Fruit fly (Drosophila melanogaster) whole organism, pupa: Measurements from ENCODE around the gene dgt6.
A peak's percentile ranks its signal among the peaks of the same experiment; 100 is the strongest.

Source experiments
- CG10348 ChIP-seq: fragments of 200-800 bp; sonication (Bioruptor generic); IDR thresholded peaks from 2 replicates; pipeline ENCODE4 v1.3.6; 2022; ENCODE audit warnings: missing biosample characterization, missing genetic modification characterization
- CG12605 ChIP-seq: fragments of 200-800 bp; sonication (Bioruptor generic); IDR thresholded peaks from 2 replicates; pipeline ENCODE4 v1.3.6; 2022; ENCODE audit warnings: missing biosample characterization, missing genetic modification characterization
- CG13204 ChIP-seq: fragments of 200-800 bp; sonication (Bioruptor generic); optimal IDR thresholded peaks from 2 replicates; lab custom pipeline; 2018; ENCODE audit warnings: missing biosample characterization, mild to moderate bottlenecking, missing genetic modification characterization, moderate library complexity
- CG14655 ChIP-seq: fragments of 200-800 bp; sonication (Bioruptor generic); optimal IDR thresholded peaks from 3 replicates; lab custom pipeline; 2017; ENCODE audit warnings: mild to moderate bottlenecking, missing biosample characterization, missing genetic modification reagents, missing genetic modification characterization
- CG15710 ChIP-seq: fragments of 200-800 bp; sonication (Bioruptor generic); optimal IDR thresholded peaks from 2 replicates; lab custom pipeline; 2018; ENCODE audit warnings: missing biosample characterization, mild to moderate bottlenecking, missing genetic modification characterization, moderate library complexity
- CG17806 ChIP-seq: fragments of 200-800 bp; sonication (Bioruptor generic); optimal IDR thresholded peaks from 2 replicates; lab custom pipeline; 2018; ENCODE audit warnings: missing biosample characterization, mild to moderate bottlenecking, missing genetic modification characterization, moderate library complexity
- CG32121 ChIP-seq: fragments of 200-800 bp; sonication (Bioruptor generic); IDR thresholded peaks from 2 replicates; pipeline ENCODE4 v1.3.6; 2022; ENCODE audit warnings: missing biosample characterization, missing genetic modification characterization
- CG34367 ChIP-seq: fragments of 200-800 bp; sonication (Bioruptor generic); optimal IDR thresholded peaks from 2 replicates; lab custom pipeline; 2018; ENCODE audit warnings: missing biosample characterization, mild to moderate bottlenecking, missing genetic modification characterization
- CG4496 ChIP-seq: fragments of 200-800 bp; sonication (Bioruptor generic); IDR thresholded peaks from 3 replicates; pipeline ENCODE4 v1.3.6; 2022; ENCODE audit warnings: missing biosample characterization, missing genetic modification characterization
- CG8159 ChIP-seq: fragments of 200-800 bp; sonication (Bioruptor generic); optimal IDR thresholded peaks from 3 replicates; lab custom pipeline; 2018; ENCODE audit warnings: missing biosample characterization, mild to moderate bottlenecking, missing genetic modification characterization, moderate library complexity
- CG8301 ChIP-seq: fragments of 200-800 bp; sonication (Bioruptor generic); optimal IDR thresholded peaks from 2 replicates; lab custom pipeline; 2018; ENCODE audit warnings: missing biosample characterization, mild to moderate bottlenecking, missing genetic modification characterization
- CG9948 ChIP-seq: fragments of 200-800 bp; sonication (Bioruptor generic); optimal IDR thresholded peaks from 2 replicates; lab custom pipeline; 2018; ENCODE audit warnings: missing biosample characterization, mild to moderate bottlenecking, missing genetic modification characterization, moderate library complexity
- D1 ChIP-seq: fragments of 200-800 bp; sonication (Bioruptor generic); optimal IDR thresholded peaks from 2 replicates; lab custom pipeline; 2018; ENCODE audit warnings: missing biosample characterization, mild to moderate bottlenecking, missing genetic modification characterization, moderate library complexity
- EcR ChIP-seq: fragments of 200-800 bp; sonication (Bioruptor generic); optimal IDR thresholded peaks from 3 replicates; lab custom pipeline; 2019; ENCODE audit warnings: missing biosample characterization, missing genetic modification characterization, mild to moderate bottlenecking, moderate library complexity, missing genetic modification reagents
- Ets98B ChIP-seq: fragments of 200-800 bp; sonication (Bioruptor generic); IDR thresholded peaks from 2 replicates; pipeline ENCODE4 v1.3.6; 2022; ENCODE audit warnings: missing biosample characterization, missing genetic modification characterization
- Pif1A ChIP-seq: fragments of 200-800 bp; sonication (Bioruptor generic); optimal IDR thresholded peaks from 3 replicates; lab custom pipeline; 2016; ENCODE audit warnings: missing biosample characterization, missing genetic modification characterization
- Pif1B ChIP-seq: fragments of 200-800 bp; sonication (Bioruptor generic); optimal IDR thresholded peaks from 3 replicates; lab custom pipeline; 2016; ENCODE audit warnings: missing biosample characterization, missing genetic modification characterization
- Snoo ChIP-seq: fragments of 200-800 bp; sonication (Bioruptor generic); optimal IDR thresholded peaks from 3 replicates; lab custom pipeline; 2017; ENCODE audit warnings: missing biosample characterization, mild to moderate bottlenecking, missing genetic modification characterization, inconsistent platforms
- fd96Ca ChIP-seq: fragments of 200-800 bp; sonication (Bioruptor generic); IDR thresholded peaks from 3 replicates; pipeline ENCODE4 v1.3.6; 2022; ENCODE audit warnings: missing biosample characterization, missing genetic modification characterization
- gl ChIP-seq: fragments of 200-800 bp; sonication (Bioruptor generic); optimal IDR thresholded peaks from 2 replicates; lab custom pipeline; 2018; ENCODE audit warnings: missing biosample characterization, mild to moderate bottlenecking, missing genetic modification characterization
- rn ChIP-seq: fragments of 200-800 bp; sonication (Bioruptor generic); IDR thresholded peaks from 2 replicates; pipeline ENCODE4 v1.3.6; 2022; ENCODE audit warnings: missing biosample characterization, missing genetic modification characterization

The dgt6 gene

dm6 chr3R:29130902-29131621, at the start of gene dgt6, which contains the start of gene Vha100-1:
Gene dgt6 (minus strand): TSS chr3R:29130972.
Gene Vha100-1 (plus strand): TSS chr3R:29131193.
- TF ChIP-seq CG9948 (no peak), CG34367 (tag; lab: Kevin White, UChicago) (no peak), CG4496 (no peak), fd96Ca (GFP tag; lab: Robert Waterston, UW) (no peak), gl (tag; lab: Kevin White, UChicago) (no peak), CG32121 (GFP tag; lab: Robert Waterston, UW) (no peak), CG8301 (tag; lab: Kevin White, UChicago) (no peak)

dm6 chr3R:29164930-29165693, 34.3 kb upstream of the dgt6 start, which contains the start of gene CG11898:
Gene CG11898 (plus strand): TSS chr3R:29165643.
- TF ChIP-seq CG13204 (GFP tag; lab: Kevin White, UChicago) (no peak), CG9948 (no peak), CG12605 (GFP tag; lab: Robert Waterston, UW) (no peak), CG4496 (no peak), CG32121 (GFP tag; lab: Robert Waterston, UW) (no peak), Snoo (tag; lab: Kevin White, UChicago) (no peak), CG17806 (tag; lab: Kevin White, UChicago) (no peak), CG8301 (tag; lab: Kevin White, UChicago) (no peak), rn (GFP tag; lab: Robert Waterston, UW) (no peak), EcR (GFP tag; lab: Kevin White, UChicago) (no peak), CG14655 (GFP tag; lab: Kevin White, UChicago) (no peak), CG8159 (tag; lab: Kevin White, UChicago) (no peak), Pif1A (GFP tag; lab: Kevin White, UChicago) (no peak), D1 (tag; lab: Kevin White, UChicago) (no peak), Ets98B (GFP tag; lab: Robert Waterston, UW) (no peak), gl (tag; lab: Kevin White, UChicago) (no peak), CG15710 (tag; lab: Kevin White, UChicago) (no peak), Pif1B (GFP tag; lab: Kevin White, UChicago) (no peak), CG10348 (no peak)
- TF ChIP-seq, all 21 proteins: peak for 0

DNA sequence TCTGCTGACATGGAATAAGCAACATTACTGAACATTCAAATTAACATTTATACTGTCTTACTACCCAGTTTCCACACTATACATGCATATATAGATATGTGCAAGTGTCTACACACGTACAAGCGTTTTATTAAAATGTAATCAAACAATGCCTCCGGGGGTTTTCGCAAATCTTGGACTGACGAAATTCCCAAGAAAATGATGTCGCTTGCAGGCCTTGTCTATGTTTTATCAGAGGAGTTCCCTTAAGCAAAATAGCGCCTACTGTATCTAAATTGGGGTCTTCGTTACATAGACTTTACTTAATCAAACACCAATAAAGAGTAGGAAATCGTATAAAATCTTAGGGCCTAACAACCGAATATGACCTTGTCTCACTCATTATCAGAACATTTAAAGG, 28.8 kb upstream of the dgt6 start:
- TF ChIP-seq D1 (tag; lab: Kevin White, UChicago) (no peak), CG12605 (GFP tag; lab: Robert Waterston, UW) (no peak), CG14655 (GFP tag; lab: Kevin White, UChicago) (no peak), CG10348 (no peak)
- TF ChIP-seq, all 21 proteins: peak for 0

DNA sequence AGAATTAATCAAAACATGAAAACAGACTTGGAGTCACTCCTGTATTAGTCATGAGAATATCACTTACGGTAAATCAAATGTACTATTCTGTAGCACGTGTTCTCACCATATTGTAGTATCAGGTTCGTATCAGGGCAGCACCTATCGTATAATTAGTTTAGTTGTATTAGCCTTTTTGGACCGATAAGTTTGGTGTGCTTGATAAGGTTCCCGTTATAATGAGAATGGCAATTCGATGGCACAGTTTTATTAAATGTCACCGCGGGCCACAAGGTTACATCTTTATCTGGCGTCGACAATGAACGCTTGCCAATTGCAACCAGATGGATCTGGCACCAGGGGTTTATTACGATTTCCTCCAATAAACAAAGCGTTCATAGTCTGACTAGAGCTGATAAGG, 27.9 kb upstream of the dgt6 start:
- TF ChIP-seq rn (GFP tag; lab: Robert Waterston, UW) (no peak), CG32121 (GFP tag; lab: Robert Waterston, UW) (no peak), CG15710 (tag; lab: Kevin White, UChicago) (no peak)

DNA sequence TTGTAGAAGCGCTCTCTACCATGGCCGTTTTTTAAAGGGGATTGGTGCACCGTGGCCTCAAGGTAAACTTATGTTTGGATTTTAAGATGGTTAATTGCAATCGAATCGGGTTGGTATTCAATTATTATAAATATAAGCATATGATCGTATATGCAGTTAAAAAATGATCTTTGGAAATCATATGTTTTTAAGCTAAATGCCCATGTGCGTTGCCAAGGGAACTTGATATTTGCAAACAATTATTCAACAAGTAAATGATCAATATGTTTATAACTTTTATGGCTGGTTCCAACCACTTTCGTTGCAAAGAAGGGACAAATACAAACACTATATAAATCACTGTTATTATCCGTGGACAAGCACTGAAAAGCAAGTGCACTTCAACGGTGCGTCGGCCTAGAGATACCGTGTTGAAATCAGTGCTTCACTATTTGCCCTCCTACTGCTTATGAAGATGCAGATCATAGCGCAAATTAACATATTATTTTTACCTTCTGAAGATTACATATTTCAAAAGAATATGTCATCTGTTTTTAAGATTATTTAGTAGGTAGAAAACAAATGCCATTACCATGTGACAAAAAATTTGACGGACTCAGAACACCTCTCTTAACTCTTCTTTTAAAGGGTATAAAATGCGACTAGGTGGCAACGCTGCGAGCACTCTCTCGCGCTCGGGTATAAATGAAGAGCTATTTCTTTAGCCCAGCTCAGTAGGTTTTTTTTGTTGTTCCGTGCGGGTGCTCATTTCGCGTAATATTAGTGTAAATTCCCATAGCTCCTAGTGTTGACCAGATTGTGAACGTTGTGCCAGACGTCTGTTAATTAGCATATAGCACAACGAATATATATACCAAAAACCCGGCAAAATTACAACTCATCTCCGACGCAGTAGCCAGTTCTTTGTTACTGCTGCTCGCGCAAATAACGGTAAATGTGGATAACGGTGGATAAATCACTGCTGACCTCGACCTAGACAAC, 26.9 kb upstream of the dgt6 start, which contains the start of gene rdog:
Gene rdog, plus strand, starts transcription at position 705 of the 981 bp plus-strand sequence.
- TF ChIP-seq CG13204 (GFP tag; lab: Kevin White, UChicago) (no peak), Pif1A (GFP tag; lab: Kevin White, UChicago) (no peak), Pif1B (GFP tag; lab: Kevin White, UChicago) (peak; percentile 60), Ets98B (GFP tag; lab: Robert Waterston, UW) (peak; percentile 40), rn (GFP tag; lab: Robert Waterston, UW) (no peak), CG14655 (GFP tag; lab: Kevin White, UChicago) (no peak), CG10348 (0 out of 2 replicates have a peak, but pooled peaks have one; percentile 33), CG4496 (peak; percentile 59), CG17806 (tag; lab: Kevin White, UChicago) (peak; percentile 71), CG8159 (tag; lab: Kevin White, UChicago) (peak; percentile 80), fd96Ca (GFP tag; lab: Robert Waterston, UW) (peak; percentile 26; the same call in 1 of the 3 replicates), CG12605 (GFP tag; lab: Robert Waterston, UW) (no peak), CG9948 (peak; percentile 73), D1 (tag; lab: Kevin White, UChicago) (no peak), CG32121 (GFP tag; lab: Robert Waterston, UW) (no peak), CG15710 (tag; lab: Kevin White, UChicago) (peak; percentile 77), CG34367 (tag; lab: Kevin White, UChicago) (peak; percentile 72), gl (tag; lab: Kevin White, UChicago) (peak; percentile 18), Snoo (tag; lab: Kevin White, UChicago) (peak; percentile 82), CG8301 (tag; lab: Kevin White, UChicago) (peak; percentile 78), EcR (GFP tag; lab: Kevin White, UChicago) (peak; percentile 41)
